Worm (Caenorhabditis elegans) whole organism, young adult: ENCODE results near the gene rpl-3.

Experiments used
- efl-1 ChIP-seq: fragments of 150-350 bp; optimal IDR thresholded peaks from 2 replicates; lab custom pipeline; 2014; ENCODE audit warnings: missing biosample characterization, missing genetic modification reagents, missing genetic modification characterization
- lin-40 ChIP-seq: sonication (generic microtip); optimal IDR thresholded peaks from 2 replicates; lab custom pipeline; 2016; ENCODE audit warnings: missing genetic modification characterization, mild to moderate bottlenecking, missing compliant biosample characterization, missing genotype, missing genetic modification reagents
- nfya-1 ChIP-seq: sonication (generic microtip); optimal IDR thresholded peaks from 2 replicates; lab custom pipeline; 2017; ENCODE audit warnings: antibody characterized with exemption, missing compliant biosample characterization, missing genetic modification characterization, borderline replicate concordance; ENCODE audit not compliant: insufficient read depth

- TF ChIP-seq lin-40 (peak; percentile 99), nfya-1 (no peak), efl-1 (peak; percentile 100)
Observed at ce11 chrIII:3867378-3867904, at the start of gene rpl-3.
